Worm (Caenorhabditis elegans) whole organism, L3 larva: ENCODE data around the gene F09C6.14.
A peak's percentile ranks its signal among the peaks of the same experiment; 100 is the strongest.

Source experiments
- ama-1 ChIP-seq: fragments of 150-350 bp; optimal IDR thresholded peaks from 2 replicates; lab custom pipeline; 2018
- daf-12 ChIP-seq: fragments of 150-350 bp; optimal IDR thresholded peaks from 2 replicates; lab custom pipeline; 2014; ENCODE audit warnings: missing biosample characterization, missing genetic modification reagents, missing genetic modification characterization
- elt-3 ChIP-seq, 3 experiments: fragments of 150-350 bp in 1 of 3; sonication (generic microtip) in 2 of 3; optimal IDR thresholded peaks; 2 replicates in 2 of 3; 4 replicates in 1 of 3; lab custom pipeline; 2014 to 2017; ENCODE audit warnings: missing biosample characterization in 3 of 3, missing genetic modification characterization in 3 of 3
- jun-1 ChIP-seq: fragments of 150-350 bp; optimal IDR thresholded peaks from 2 replicates; lab custom pipeline; 2014; ENCODE audit warnings: missing biosample characterization, missing genetic modification reagents, missing genetic modification characterization
- lin-15B ChIP-seq: fragments of 150-350 bp; optimal IDR thresholded peaks from 2 replicates; lab custom pipeline; 2014; ENCODE audit warnings: missing biosample characterization, missing genetic modification characterization
- lin-39 ChIP-seq: fragments of 150-350 bp; optimal IDR thresholded peaks from 2 replicates; lab custom pipeline; 2018; ENCODE audit warnings: missing biosample characterization, missing genetic modification reagents, missing genetic modification characterization
- mdl-1 ChIP-seq: fragments of 150-350 bp; optimal IDR thresholded peaks from 2 replicates; lab custom pipeline; 2014; ENCODE audit warnings: missing biosample characterization, missing genetic modification characterization
- nfya-1 ChIP-seq: sonication (generic microtip); optimal IDR thresholded peaks from 2 replicates; lab custom pipeline; 2017; ENCODE audit warnings: missing genetic modification characterization, mild to moderate bottlenecking, missing compliant biosample characterization, antibody characterized with exemption, moderate library complexity; ENCODE audit not compliant: insufficient read depth
- nhr-11 ChIP-seq: fragments of 150-350 bp; optimal IDR thresholded peaks from 2 replicates; lab custom pipeline; 2014; ENCODE audit warnings: missing biosample characterization, missing genetic modification characterization
- nhr-25 ChIP-seq: sonication (generic microtip); optimal IDR thresholded peaks from 2 replicates; lab custom pipeline; 2017; ENCODE audit warnings: missing biosample characterization, missing genetic modification characterization
- nhr-77 ChIP-seq: fragments of 150-350 bp; optimal IDR thresholded peaks from 2 replicates; lab custom pipeline; 2014; ENCODE audit warnings: missing biosample characterization, missing genetic modification characterization

- TF ChIP-seq nfya-1 (no peak), mdl-1 (tag; lab: Kevin White, UChicago) (no peak), lin-15B (no peak), jun-1 (tag; lab: Kevin White, UChicago) (peak; percentile 66), ama-1 (lab: Kevin White, UChicago) (no peak), nhr-11 (tag; lab: Kevin White, UChicago) (no peak), nhr-25 (no peak), daf-12 (no peak), lin-39 (tag; lab: Kevin White, UChicago) (no peak), elt-3 (tag; optimal IDR thresholded peaks at IDR 0.05; lab: Kevin White, UChicago) (no peak), nhr-77 (tag; lab: Kevin White, UChicago) (no peak)
These were observed 40.5 kb upstream of the F09C6.14 start for ce11 chrV:16840283-16840682.
